Fruit fly (Drosophila melanogaster) whole organism: Measurements from ENCODE around the gene Cul6.

Source experiments
- CG8478 ChIP-seq: fragments of >200 bp; optimal IDR thresholded peaks from 2 replicates; lab custom pipeline; 2018; ENCODE audit warnings: inconsistent platforms
- Dll ChIP-seq: fragments of >200 bp; optimal IDR thresholded peaks from 2 replicates; lab custom pipeline; 2017
- EcR ChIP-seq, 2 experiments: fragments of >200 bp; optimal IDR thresholded peaks; 2 replicates each; lab custom pipeline; 2017; ENCODE audit warnings: missing biosample characterization in 2 of 2, missing genetic modification characterization in 2 of 2, missing genetic modification reagents in 2 of 2
- pan ChIP-seq: fragments of >200 bp; optimal IDR thresholded peaks from 2 replicates; lab custom pipeline; 2017
- psq ChIP-seq: fragments of >200 bp; optimal IDR thresholded peaks from 2 replicates; lab custom pipeline; 2017
- usp ChIP-seq: fragments of >200 bp; optimal IDR thresholded peaks from 2 replicates; lab custom pipeline; 2017; ENCODE audit warnings: missing biosample characterization, missing genetic modification characterization, mixed read lengths

Gene Cul6

DNA sequence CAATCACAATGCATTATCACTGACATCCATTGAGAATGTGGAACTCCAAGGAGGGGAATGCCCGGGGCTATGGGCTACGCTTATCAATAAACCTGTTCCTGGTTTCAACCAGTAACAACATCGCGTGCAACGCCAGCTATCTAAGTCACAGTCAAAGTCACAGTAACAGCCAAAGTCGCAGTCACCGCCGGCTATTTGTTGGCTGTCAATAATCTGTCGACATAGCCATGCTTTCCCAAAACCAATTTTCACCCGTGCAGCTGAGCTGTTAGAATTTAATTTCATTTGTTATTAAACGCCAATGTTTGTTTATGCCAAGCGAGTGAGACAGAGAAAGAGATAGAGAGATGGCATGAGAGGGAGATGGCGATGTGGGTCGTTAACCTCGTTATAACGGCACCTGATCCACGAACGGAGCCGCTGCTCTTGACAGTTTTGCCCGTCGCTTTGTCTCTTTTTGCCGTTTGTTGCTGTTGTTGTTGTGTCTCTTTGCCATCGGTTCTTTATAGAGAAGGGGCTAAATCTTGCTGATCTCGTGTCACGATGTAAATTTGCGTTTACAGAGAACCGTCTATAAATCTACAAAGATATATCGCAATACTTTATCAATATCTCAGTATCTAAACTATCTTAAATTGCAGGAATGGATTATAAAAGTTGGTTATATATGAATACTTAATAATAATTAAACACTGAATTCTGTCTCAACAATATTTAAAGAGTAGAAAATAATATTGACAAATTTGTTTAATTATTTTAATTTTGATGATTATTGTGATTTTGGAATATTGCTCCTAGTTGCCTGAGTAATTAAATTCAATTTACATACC is 20.8 kb upstream of the Cul6 start:
- no peak for TF ChIP-seq EcR (GFP tag; optimal IDR thresholded peaks at IDR 0.05; lab: Kevin White, UChicago)
- no peak for TF ChIP-seq Dll
- no peak for TF ChIP-seq psq (lab: Kevin White, UChicago)
- no peak for TF ChIP-seq usp (GFP tag; lab: Kevin White, UChicago)
- no peak for TF ChIP-seq pan (lab: Kevin White, UChicago)
- TF ChIP-seq CG8478 (lab: Kevin White, UChicago), result no peak

DNA sequence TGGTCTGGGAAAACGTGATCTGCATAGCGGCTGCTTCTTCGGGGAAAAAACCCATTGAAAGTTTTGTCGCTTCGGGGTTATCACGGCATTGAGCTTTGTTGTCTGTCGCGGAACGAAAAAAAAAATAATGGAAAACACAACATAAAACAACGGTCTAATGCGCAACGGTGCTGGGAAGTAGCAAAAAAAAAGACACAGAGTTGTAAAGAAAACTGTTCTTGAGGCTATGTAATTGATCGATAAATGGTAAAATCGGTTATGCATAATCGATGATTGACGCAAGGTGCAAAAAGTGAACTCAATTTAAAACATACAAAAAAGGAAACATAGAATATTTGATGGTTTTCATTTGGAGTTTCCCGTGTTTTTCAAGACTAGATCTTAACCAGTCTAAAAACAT is 19.8 kb upstream of the Cul6 start:
- TF ChIP-seq psq (lab: Kevin White, UChicago), result no peak
- TF ChIP-seq pan (lab: Kevin White, UChicago), result no peak
- no peak for TF ChIP-seq Dll
- TF ChIP-seq EcR (GFP tag; optimal IDR thresholded peaks at IDR 0.05; lab: Kevin White, UChicago), result no peak
- TF ChIP-seq usp (GFP tag; lab: Kevin White, UChicago), result no peak
- TF ChIP-seq CG8478 (lab: Kevin White, UChicago), result no peak

DNA sequence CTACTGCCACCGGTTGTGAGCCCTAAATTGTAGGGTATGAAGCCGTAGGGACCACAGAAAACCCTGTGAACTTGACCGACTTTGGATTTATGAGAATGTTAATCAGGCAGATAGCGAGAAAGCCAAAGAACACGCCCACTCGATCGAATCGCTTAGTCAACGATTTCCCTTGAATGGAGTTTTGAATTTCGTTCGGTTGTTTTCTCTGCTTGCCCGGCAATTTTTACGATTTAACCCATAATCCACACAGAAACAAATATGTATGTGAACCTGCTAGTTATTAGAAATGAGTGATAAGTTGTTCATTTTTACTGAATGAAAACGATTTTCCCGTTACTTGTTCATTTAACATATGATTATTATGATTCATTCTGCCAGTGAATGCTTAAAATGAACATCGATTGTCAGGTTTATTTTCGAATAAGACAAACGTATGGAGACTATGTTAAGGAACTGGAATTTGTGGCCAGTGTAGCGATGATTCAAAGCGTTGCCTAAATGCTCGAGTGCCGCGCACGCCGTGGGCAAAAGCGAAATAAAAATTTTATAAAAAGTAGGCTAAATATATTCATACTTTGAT is 18.7 kb upstream of the Cul6 start:
- TF ChIP-seq pan (lab: Kevin White, UChicago) (no peak), Dll (no peak), CG8478 (lab: Kevin White, UChicago) (no peak), usp (GFP tag; lab: Kevin White, UChicago) (no peak)

DNA sequence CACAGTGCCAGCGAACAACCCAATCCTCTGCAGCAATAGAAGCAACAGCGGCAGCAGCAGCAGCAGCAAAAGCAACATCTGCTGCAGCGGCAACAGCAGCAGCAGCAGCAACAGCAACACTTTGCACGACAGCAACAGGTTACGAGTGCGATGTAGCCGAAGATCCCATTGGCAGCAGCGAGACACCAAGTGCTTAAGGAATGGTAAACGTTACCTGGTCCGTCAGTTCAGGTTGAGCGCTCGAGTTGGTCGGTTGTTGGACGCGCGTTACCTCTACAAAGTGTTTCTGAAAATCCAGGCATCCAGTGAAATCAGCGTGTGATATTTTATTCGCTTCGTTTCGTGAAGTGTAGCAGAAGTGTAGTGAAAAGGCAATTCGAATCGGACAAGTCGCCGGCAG is 17.3 kb upstream of the Cul6 start, which contains the start of gene CG17672:
TSS of gene CG17672 (plus strand) at position 223 of the 400 bp plus-strand sequence.
- TF ChIP-seq usp (GFP tag; lab: Kevin White, UChicago) (no peak), EcR (GFP tag; optimal IDR thresholded peaks at IDR 0.05; lab: Kevin White, UChicago) (no peak), Dll (no peak), pan (lab: Kevin White, UChicago) (no peak), CG8478 (lab: Kevin White, UChicago) (no peak), psq (lab: Kevin White, UChicago) (no peak)

DNA sequence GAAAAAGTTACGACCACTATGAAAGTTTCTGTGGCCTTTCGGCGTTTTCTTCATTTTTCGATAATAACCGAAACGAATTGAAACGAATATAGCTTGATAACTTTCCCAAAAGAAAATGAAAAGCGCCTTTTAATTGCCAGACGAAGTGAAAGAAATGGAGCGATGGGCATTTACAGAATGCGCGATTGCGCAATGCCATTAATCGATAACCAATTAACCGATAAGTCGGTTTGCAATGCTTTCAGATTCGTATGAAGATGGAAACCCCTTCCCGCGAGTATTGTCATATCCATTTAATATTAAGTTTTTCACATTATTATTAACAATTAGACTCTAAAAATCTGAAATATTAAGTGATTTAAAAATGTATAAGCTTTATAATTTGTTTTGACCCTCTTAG is 15.8 kb upstream of the Cul6 start:
- no peak for TF ChIP-seq Dll
- no peak for TF ChIP-seq usp (GFP tag; lab: Kevin White, UChicago)
- no peak for TF ChIP-seq pan (lab: Kevin White, UChicago)
- no peak for TF ChIP-seq CG8478 (lab: Kevin White, UChicago)
- no peak for TF ChIP-seq EcR (GFP tag; optimal IDR thresholded peaks at IDR 0.05; lab: Kevin White, UChicago)
- no peak for TF ChIP-seq psq (lab: Kevin White, UChicago)

DNA sequence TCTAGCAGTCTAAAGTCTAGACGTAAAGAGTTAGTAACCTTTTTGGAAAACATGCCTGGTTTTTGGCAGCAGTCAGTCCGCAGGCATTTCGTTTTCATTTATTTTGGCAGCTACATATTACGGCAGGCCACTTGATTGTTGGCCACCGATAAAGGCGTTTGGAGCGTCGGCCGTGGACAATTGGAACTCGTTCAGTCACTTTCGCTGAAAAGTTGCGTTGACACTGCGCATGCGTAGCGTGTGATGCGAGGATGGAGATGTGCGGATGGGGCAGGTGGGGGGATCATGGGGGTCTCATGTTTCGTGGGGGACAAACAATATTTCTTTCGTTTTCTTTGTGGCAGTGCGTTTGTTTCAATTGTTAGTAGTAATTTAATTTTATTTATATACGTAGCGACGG is 15.4 kb upstream of the Cul6 start:
- TF ChIP-seq usp (GFP tag; lab: Kevin White, UChicago) (no peak), CG8478 (lab: Kevin White, UChicago) (no peak), psq (lab: Kevin White, UChicago) (no peak), Dll (no peak), EcR (GFP tag; optimal IDR thresholded peaks at IDR 0.05; lab: Kevin White, UChicago) (no peak), pan (lab: Kevin White, UChicago) (no peak)

DNA sequence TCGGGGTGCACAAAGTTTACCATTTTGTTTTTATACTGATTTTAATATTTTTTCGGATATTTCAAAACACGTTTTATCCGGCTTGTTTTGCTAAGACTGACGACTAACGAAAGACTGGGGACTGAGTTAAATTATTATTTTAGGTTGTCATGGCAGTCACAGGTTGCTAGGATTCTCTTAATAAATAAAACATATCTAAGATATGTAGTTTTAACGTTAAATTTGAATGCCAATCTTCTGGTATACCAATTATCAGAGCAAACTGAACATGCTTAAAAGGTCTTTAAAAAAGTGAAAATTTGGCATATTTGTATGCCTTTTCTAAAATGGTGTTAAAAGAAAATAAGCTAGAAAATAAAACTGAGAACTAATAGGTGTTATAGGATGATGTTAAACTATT is 14.9 kb upstream of the Cul6 start, which contains the start of gene Zmynd10:
TSS of gene Zmynd10 (minus strand) at position 101 of the 400 bp plus-strand sequence.
- TF ChIP-seq EcR (GFP tag; optimal IDR thresholded peaks at IDR 0.05; lab: Kevin White, UChicago) (no peak), Dll (no peak), CG8478 (lab: Kevin White, UChicago) (no peak), pan (lab: Kevin White, UChicago) (no peak), psq (lab: Kevin White, UChicago) (no peak), usp (GFP tag; lab: Kevin White, UChicago) (no peak)

DNA sequence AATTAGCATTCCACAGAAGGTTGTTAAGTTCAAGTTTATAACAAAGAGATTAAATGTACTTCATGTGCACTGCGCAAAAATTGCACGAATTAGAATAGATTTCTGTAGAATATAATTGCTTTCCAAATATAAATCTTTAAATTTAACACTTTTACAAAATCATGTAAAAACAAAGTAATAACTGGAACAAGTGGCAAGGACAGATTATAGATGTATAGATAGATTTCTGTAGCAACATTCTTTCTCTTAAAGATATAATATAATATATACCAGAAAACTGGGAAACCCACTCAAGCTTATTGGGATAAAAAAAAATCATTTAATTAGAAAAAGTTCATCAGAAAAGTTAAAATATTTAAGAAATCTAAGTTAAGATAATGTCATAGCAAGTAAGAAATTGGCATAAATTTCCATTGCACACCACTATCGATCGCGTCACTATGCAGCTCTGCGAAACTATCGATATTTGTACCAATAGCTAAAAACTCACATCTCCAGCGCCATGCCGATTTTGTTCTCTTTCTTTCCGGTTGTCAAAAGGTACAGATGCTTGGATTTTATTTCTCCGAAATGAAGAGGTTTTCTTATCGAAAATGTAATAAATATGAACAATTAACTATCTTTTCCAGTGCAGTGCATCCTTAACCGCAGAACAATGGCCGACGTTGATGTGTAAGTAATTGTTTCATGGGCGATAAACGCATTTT is 11.5 kb upstream of the Cul6 start, which contains the start of gene RpS12:
TSS of gene RpS12 (plus strand) at position 499 of the 707 bp plus-strand sequence.
- TF ChIP-seq psq (lab: Kevin White, UChicago), result no peak
- no peak for TF ChIP-seq usp (GFP tag; lab: Kevin White, UChicago)
- no peak for TF ChIP-seq Dll
- no peak for TF ChIP-seq CG8478 (lab: Kevin White, UChicago)
- TF ChIP-seq EcR (GFP tag; optimal IDR thresholded peaks at IDR 0.05; lab: Kevin White, UChicago), result no peak
- TF ChIP-seq pan (lab: Kevin White, UChicago), result no peak

DNA sequence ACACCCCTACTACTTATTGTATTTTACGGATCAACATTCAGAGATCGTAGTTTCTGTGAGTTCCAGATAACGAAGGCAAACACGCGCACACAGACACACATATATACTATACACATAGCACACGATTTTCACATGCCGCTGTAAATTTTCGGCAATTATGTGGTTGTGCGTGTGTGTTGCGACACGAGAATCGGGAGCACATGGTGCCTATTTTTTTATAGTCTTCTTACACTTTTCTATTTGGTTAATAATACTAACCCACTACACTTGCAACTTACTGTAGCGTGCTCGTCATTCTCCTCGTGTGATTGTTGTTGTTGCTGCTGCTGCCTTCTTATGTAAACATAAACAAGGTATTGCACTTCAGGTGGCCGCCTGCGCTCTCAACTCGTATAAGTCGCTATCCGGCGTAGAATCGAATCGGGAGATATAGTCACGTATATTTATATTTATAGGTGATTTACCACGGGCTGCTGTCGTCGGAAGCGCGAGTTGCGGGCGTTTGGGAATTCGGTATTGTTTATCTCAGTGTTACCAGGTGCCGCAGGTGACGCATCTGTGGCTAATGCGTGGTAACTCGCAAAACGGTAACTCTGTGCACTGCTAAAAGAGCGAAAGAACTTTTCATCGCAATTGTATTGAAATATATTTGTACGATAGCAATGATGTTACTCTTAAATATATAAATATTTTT is 10.8 kb upstream of the Cul6 start, which contains the start of gene Adk2:
TSS of gene Adk2 (minus strand) at position 529 of the 694 bp plus-strand sequence.
- TF ChIP-seq psq (lab: Kevin White, UChicago) (no peak), usp (GFP tag; lab: Kevin White, UChicago) (no peak), pan (lab: Kevin White, UChicago) (no peak), EcR (GFP tag; optimal IDR thresholded peaks at IDR 0.05; lab: Kevin White, UChicago) (no peak), Dll (no peak), CG8478 (lab: Kevin White, UChicago) (no peak)

DNA sequence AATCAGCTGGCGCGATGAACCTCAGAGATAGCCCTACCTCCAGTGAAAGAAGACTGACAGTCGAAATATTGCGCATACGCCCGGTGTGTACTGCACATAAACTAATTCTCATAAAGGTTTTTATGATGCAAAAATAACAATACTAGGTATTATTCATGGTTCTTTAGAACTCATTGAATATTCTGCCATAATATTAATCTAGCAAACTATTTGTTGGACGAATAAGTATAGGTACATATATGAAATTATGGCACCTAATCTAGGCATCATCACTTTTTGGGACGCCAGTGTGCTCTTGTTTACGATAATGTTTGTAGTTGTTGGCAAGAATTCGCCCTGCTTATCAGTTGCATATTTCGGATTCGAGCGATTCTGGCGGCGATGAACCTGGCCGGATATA is 10.2 kb upstream of the Cul6 start:
- TF ChIP-seq CG8478 (lab: Kevin White, UChicago) (no peak), EcR (GFP tag; optimal IDR thresholded peaks at IDR 0.05; lab: Kevin White, UChicago) (no peak), Dll (no peak), pan (lab: Kevin White, UChicago) (no peak)
